Fruit fly (Drosophila melanogaster): ENCODE results near the gene SerRS.

DNA sequence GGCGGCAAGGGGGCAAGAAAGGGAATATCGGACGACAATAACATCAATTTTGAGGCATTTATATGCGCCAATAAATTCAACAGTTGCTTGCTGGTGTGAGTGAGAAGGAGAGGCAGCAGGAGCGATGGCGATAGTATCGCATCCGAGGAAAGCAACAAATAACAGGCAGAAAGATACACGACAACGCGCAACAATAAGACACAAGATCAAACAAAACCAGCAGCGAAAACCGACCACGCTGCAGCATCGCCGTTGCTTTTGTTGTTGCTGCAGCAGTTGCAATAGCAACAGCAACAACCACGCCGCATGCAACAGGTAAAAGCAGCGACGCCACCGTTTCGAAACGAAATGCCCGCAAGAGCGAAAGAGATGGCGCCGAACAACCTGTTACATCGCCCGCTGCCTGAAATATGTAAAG is 36.7 kb downstream of the SerRS start:
- no peak for TF ChIP-seq Abd-B (GFP tag; optimal IDR thresholded peaks at IDR 0.05)
- TF ChIP-seq lola (GFP tag; optimal IDR thresholded peaks at IDR 0.05) = no peak
- no peak for TF ChIP-seq pan (optimal IDR thresholded peaks at IDR 0.05)
- no peak for TF ChIP-seq foxo (GFP tag; optimal IDR thresholded peaks at IDR 0.05)
- TF ChIP-seq sage (GFP tag; optimal IDR thresholded peaks at IDR 0.05) = no peak
- no peak for TF ChIP-seq GATAd (GFP tag; optimal IDR thresholded peaks at IDR 0.05)
- no peak for TF ChIP-seq dl (GFP tag; optimal IDR thresholded peaks at IDR 0.05; ENCODE audit: insufficient read depth in 1 of 2, partially characterized antibody in 2 of 2)
- TF ChIP-seq h (GFP tag; optimal IDR thresholded peaks at IDR 0.05) = no peak
- no peak for TF ChIP-seq psq (GFP tag; optimal IDR thresholded peaks at IDR 0.05)
- no peak for TF ChIP-seq OdsH (GFP tag; optimal IDR thresholded peaks at IDR 0.05)
- TF ChIP-seq brk (GFP tag; optimal IDR thresholded peaks at IDR 0.05) = no peak
- TF ChIP-seq CG9705 (GFP tag; optimal IDR thresholded peaks at IDR 0.05) = no peak
- TF ChIP-seq Hr83 (GFP tag; optimal IDR thresholded peaks at IDR 0.05; ENCODE audit: poor library complexity, severe bottlenecking) = no peak
- no peak for TF ChIP-seq usp (GFP tag; optimal IDR thresholded peaks at IDR 0.05)
